Worm (Caenorhabditis elegans) whole organism, late embryonic: ENCODE measurements around the gene sfxn-1.3.

Experiments
- C08G9.2 ChIP-seq: sonication (generic microtip); optimal IDR thresholded peaks from 2 replicates; lab custom pipeline; 2016; ENCODE audit warnings: mild to moderate bottlenecking, missing genetic modification characterization, moderate library complexity, missing compliant biosample characterization
- C38D4.7 ChIP-seq: fragments of 200-800 bp; sonication (Bioruptor generic); optimal IDR thresholded peaks from 2 replicates; lab custom pipeline; 2018; ENCODE audit warnings: mild to moderate bottlenecking, missing genetic modification characterization, moderate library complexity, missing compliant biosample characterization
- F13H6.1 ChIP-seq: sonication (generic microtip); optimal IDR thresholded peaks from 2 replicates; lab custom pipeline; 2016; ENCODE audit warnings: missing genetic modification characterization, missing compliant biosample characterization
- K02D7.2 ChIP-seq: sonication (generic microtip); optimal IDR thresholded peaks from 2 replicates; lab custom pipeline; 2017; ENCODE audit warnings: mild to moderate bottlenecking, missing genetic modification characterization, missing compliant biosample characterization
- ahr-1 ChIP-seq: sonication (generic microtip); optimal IDR thresholded peaks from 2 replicates; lab custom pipeline; 2016; ENCODE audit warnings: missing genetic modification characterization, missing compliant biosample characterization
- ceh-14 ChIP-seq: sonication (generic microtip); optimal IDR thresholded peaks from 2 replicates; lab custom pipeline; 2016; ENCODE audit warnings: missing genotype, missing genetic modification characterization, missing compliant biosample characterization
- ceh-18 ChIP-seq: sonication (generic microtip); optimal IDR thresholded peaks from 2 replicates; lab custom pipeline; 2016; ENCODE audit warnings: missing genetic modification characterization, missing compliant biosample characterization
- ceh-19 ChIP-seq: fragments of 200-800 bp; sonication (Bioruptor generic); optimal IDR thresholded peaks from 2 replicates; lab custom pipeline; 2018; ENCODE audit warnings: mild to moderate bottlenecking, missing genetic modification characterization, missing compliant biosample characterization
- ceh-24 ChIP-seq: sonication (generic microtip); optimal IDR thresholded peaks from 2 replicates; lab custom pipeline; 2016; ENCODE audit warnings: mild to moderate bottlenecking, missing genetic modification characterization, missing compliant biosample characterization
- ceh-31 ChIP-seq: sonication (generic microtip); optimal IDR thresholded peaks from 2 replicates; lab custom pipeline; 2016; ENCODE audit warnings: missing genetic modification characterization, missing compliant biosample characterization
- ceh-34 ChIP-seq: sonication (generic microtip); optimal IDR thresholded peaks from 2 replicates; lab custom pipeline; 2016; ENCODE audit warnings: mild to moderate bottlenecking, missing genetic modification characterization, missing compliant biosample characterization
- ceh-48 ChIP-seq: sonication (generic microtip); optimal IDR thresholded peaks from 2 replicates; lab custom pipeline; 2016; ENCODE audit warnings: missing genetic modification characterization, inconsistent platforms, missing compliant biosample characterization
- ceh-6 ChIP-seq: fragments of 200-800 bp; sonication (Bioruptor generic); optimal IDR thresholded peaks from 2 replicates; lab custom pipeline; 2018; ENCODE audit warnings: mild to moderate bottlenecking, missing genetic modification characterization, missing compliant biosample characterization
- che-1 ChIP-seq: sonication (generic microtip); optimal IDR thresholded peaks from 2 replicates; lab custom pipeline; 2016; ENCODE audit warnings: mild to moderate bottlenecking, missing genetic modification characterization, missing compliant biosample characterization
- dmd-4 ChIP-seq: sonication (generic microtip); optimal IDR thresholded peaks from 2 replicates; lab custom pipeline; 2016; ENCODE audit warnings: borderline replicate concordance, missing genetic modification characterization, missing compliant biosample characterization
- dve-1 ChIP-seq: sonication (generic microtip); optimal IDR thresholded peaks from 2 replicates; lab custom pipeline; 2017; ENCODE audit warnings: antibody characterized with exemption, mild to moderate bottlenecking, missing genetic modification characterization, missing compliant biosample characterization
- elt-2 ChIP-seq: sonication (generic microtip); optimal IDR thresholded peaks from 2 replicates; lab custom pipeline; 2016; ENCODE audit warnings: missing genetic modification reagents, missing genetic modification characterization, missing compliant biosample characterization
- eyg-1 ChIP-seq: sonication (generic microtip); optimal IDR thresholded peaks from 2 replicates; lab custom pipeline; 2016; ENCODE audit warnings: missing genotype, missing genetic modification characterization, missing compliant biosample characterization
- fkh-10 ChIP-seq: fragments of 150-350 bp; optimal IDR thresholded peaks from 2 replicates; lab custom pipeline; 2014; ENCODE audit warnings: missing biosample characterization, missing genetic modification reagents, missing genetic modification characterization
- gmeb-2 ChIP-seq: sonication (generic microtip); optimal IDR thresholded peaks from 2 replicates; lab custom pipeline; 2016; ENCODE audit warnings: missing genetic modification characterization, inconsistent platforms, missing compliant biosample characterization
- hlh-6 ChIP-seq: sonication (generic microtip); optimal IDR thresholded peaks from 2 replicates; lab custom pipeline; 2016; ENCODE audit warnings: missing genotype, missing genetic modification characterization, missing compliant biosample characterization
- hlh-8 ChIP-seq: sonication (generic microtip); optimal IDR thresholded peaks from 2 replicates; lab custom pipeline; 2016; ENCODE audit warnings: missing genotype, missing genetic modification characterization, missing compliant biosample characterization
- lim-6 ChIP-seq: sonication (generic microtip); optimal IDR thresholded peaks from 2 replicates; lab custom pipeline; 2016; ENCODE audit warnings: missing genetic modification characterization, missing compliant biosample characterization
- lin-11 ChIP-seq: fragments of 200-800 bp; sonication (Bioruptor generic); optimal IDR thresholded peaks from 2 replicates; lab custom pipeline; 2018; ENCODE audit warnings: mild to moderate bottlenecking, missing genetic modification characterization, missing compliant biosample characterization
- nfya-1 ChIP-seq: sonication (generic microtip); optimal IDR thresholded peaks from 2 replicates; lab custom pipeline; 2017; ENCODE audit warnings: missing genetic modification characterization, mild to moderate bottlenecking, missing compliant biosample characterization, antibody characterized with exemption, moderate library complexity
- nhr-11 ChIP-seq: fragments of 150-350 bp; optimal IDR thresholded peaks from 2 replicates; lab custom pipeline; 2014; ENCODE audit warnings: missing biosample characterization, missing genetic modification characterization
- nhr-232 ChIP-seq: sonication (generic microtip); optimal IDR thresholded peaks from 2 replicates; lab custom pipeline; 2016; ENCODE audit warnings: missing genetic modification characterization, missing compliant biosample characterization
- odd-2 ChIP-seq: sonication (generic microtip); optimal IDR thresholded peaks from 2 replicates; lab custom pipeline; 2017; ENCODE audit warnings: antibody characterized with exemption, mild to moderate bottlenecking, missing genetic modification characterization, missing compliant biosample characterization
- pat-9 ChIP-seq: fragments of 200-800 bp; sonication (Bioruptor generic); optimal IDR thresholded peaks from 2 replicates; lab custom pipeline; 2018; ENCODE audit warnings: mild to moderate bottlenecking, missing genetic modification characterization, moderate library complexity, missing compliant biosample characterization
- pha-4 ChIP-seq: fragments of 150-350 bp; optimal IDR thresholded peaks from 2 replicates; lab custom pipeline; 2018; ENCODE audit warnings: missing biosample characterization, missing genetic modification reagents, missing genetic modification characterization
- pros-1 ChIP-seq: fragments of 150-350 bp; optimal IDR thresholded peaks from 2 replicates; lab custom pipeline; 2014; ENCODE audit warnings: missing biosample characterization, missing genetic modification reagents, missing genetic modification characterization
- rnt-1 ChIP-seq: sonication (generic microtip); optimal IDR thresholded peaks from 2 replicates; lab custom pipeline; 2016; ENCODE audit warnings: missing genetic modification characterization, missing compliant biosample characterization
- sdc-2 ChIP-seq: sonication (generic microtip); optimal IDR thresholded peaks from 2 replicates; lab custom pipeline; 2016; ENCODE audit warnings: missing genotype, missing genetic modification characterization, missing compliant biosample characterization
- sox-2 ChIP-seq: fragments of 200-800 bp; sonication (Bioruptor generic); IDR thresholded peaks from 2 replicates; pipeline ENCODE4 v1.3.6; 2022; ENCODE audit warnings: missing genetic modification reagents, missing genetic modification characterization, missing compliant biosample characterization
- sox-4 ChIP-seq: sonication (generic microtip); optimal IDR thresholded peaks from 2 replicates; lab custom pipeline; 2017; ENCODE audit warnings: mild to moderate bottlenecking, missing genetic modification characterization, inconsistent platforms, missing compliant biosample characterization
- syd-9 ChIP-seq: sonication (generic microtip); optimal IDR thresholded peaks from 2 replicates; lab custom pipeline; 2016; ENCODE audit warnings: mild to moderate bottlenecking, missing genetic modification characterization, moderate library complexity, missing compliant biosample characterization
- unc-3 ChIP-seq, 2 experiments: fragments of 200-800 bp in 1 of 2; sonication (Bioruptor generic) in 1 of 2; sonication (generic microtip) in 1 of 2; conservative IDR thresholded peaks in 1 of 2; optimal IDR thresholded peaks in 1 of 2; 2 replicates each; pipeline versions ENCODE4 v1.3.6 to Lab custom; 2016 to 2022; ENCODE audit warnings: missing compliant biosample characterization in 2 of 2, missing genetic modification characterization in 2 of 2, missing genetic modification reagents in 1 of 2
- unc-42 ChIP-seq: sonication (generic microtip); optimal IDR thresholded peaks from 2 replicates; lab custom pipeline; 2016; ENCODE audit warnings: missing genotype, missing genetic modification characterization, missing compliant biosample characterization
- zip-5 ChIP-seq: sonication (generic microtip); optimal IDR thresholded peaks from 2 replicates; lab custom pipeline; 2016; ENCODE audit warnings: missing genetic modification characterization, missing compliant biosample characterization
- ztf-16 ChIP-seq: sonication (generic microtip); optimal IDR thresholded peaks from 2 replicates; lab custom pipeline; 2017; ENCODE audit warnings: missing genetic modification characterization, missing compliant biosample characterization

Gene sfxn-1.3

ce11 chrV:15726610-15727009 lies at the start of gene sfxn-1.3, which contains the start of gene irld-57:
Gene sfxn-1.3 (plus strand): TSS chrV:15726841.
Gene irld-57 (minus strand): TSS chrV:15726710.
- no peak for TF ChIP-seq fkh-10 (GFP tag; lab: Kevin White, UChicago)
- TF ChIP-seq elt-2 (tag; lab: Kevin White, UChicago), result no peak
- no peak for TF ChIP-seq rnt-1 (tag; lab: Kevin White, UChicago)
- no peak for TF ChIP-seq nhr-11 (tag; lab: Kevin White, UChicago)
- TF ChIP-seq gmeb-2 (tag; lab: Kevin White, UChicago), result no peak
- TF ChIP-seq ceh-18 (tag; lab: Kevin White, UChicago), result no peak
- TF ChIP-seq pros-1, result no peak
- no peak for TF ChIP-seq sox-4 (tag; lab: Kevin White, UChicago)
- TF ChIP-seq ceh-34 (tag; lab: Kevin White, UChicago), result no peak
- TF ChIP-seq hlh-8 (tag; lab: Kevin White, UChicago), result no peak
- TF ChIP-seq F13H6.1 (tag; lab: Kevin White, UChicago), result no peak
- TF ChIP-seq K02D7.2 (tag; lab: Kevin White, UChicago), result no peak
- no peak for TF ChIP-seq C08G9.2
- TF ChIP-seq lin-11 (tag; lab: Kevin White, UChicago), result no peak
- no peak for TF ChIP-seq ceh-24 (tag; lab: Kevin White, UChicago)
- TF ChIP-seq, all 69 proteins: peak for 0

- TF ChIP-seq ceh-48 (tag; lab: Kevin White, UChicago) (no peak), syd-9 (tag; lab: Kevin White, UChicago) (no peak), ztf-16 (tag; lab: Kevin White, UChicago) (no peak), ceh-31 (tag; lab: Kevin White, UChicago) (no peak), eyg-1 (tag; lab: Kevin White, UChicago) (no peak), nhr-232 (tag; lab: Kevin White, UChicago) (no peak), ceh-19 (GFP tag; lab: Kevin White, UChicago) (no peak), lim-6 (tag; lab: Kevin White, UChicago) (no peak), sox-2 (GFP tag; lab: Robert Waterston, UW) (no peak), odd-2 (tag; lab: Kevin White, UChicago) (no peak), unc-3 (GFP tag; conservative IDR thresholded peaks at IDR 0.05; lab: Robert Waterston, UW) (no peak), unc-3 (tag; optimal IDR thresholded peaks at IDR 0.05; lab: Kevin White, UChicago) (no peak)
These were observed 49.4 kb upstream of the sfxn-1.3 start, which contains the start of gene nhr-52 for ce11 chrV:15677222-15677621. Gene nhr-52 (plus strand): TSS chrV:15677522.

ce11 chrV:15685599-15685998 lies 41.0 kb upstream of the sfxn-1.3 start, which contains the start of gene nhr-196:
Gene nhr-196 (plus strand): TSS chrV:15685716.
- TF ChIP-seq sdc-2 (tag; lab: Kevin White, UChicago) (no peak), ceh-31 (tag; lab: Kevin White, UChicago) (no peak), nhr-232 (tag; lab: Kevin White, UChicago) (no peak), che-1 (no peak), unc-3 (GFP tag; conservative IDR thresholded peaks at IDR 0.05; lab: Robert Waterston, UW) (no peak), unc-3 (tag; optimal IDR thresholded peaks at IDR 0.05; lab: Kevin White, UChicago) (no peak)

ce11 chrV:15687660-15688059 lies 39.0 kb upstream of the sfxn-1.3 start, which contains the start of gene nhr-197:
Gene nhr-197 (plus strand): TSS chrV:15687960.
- TF ChIP-seq ahr-1 (tag; lab: Kevin White, UChicago), result no peak
- TF ChIP-seq ceh-19 (GFP tag; lab: Kevin White, UChicago), result no peak
- TF ChIP-seq C08G9.2, result no peak
- TF ChIP-seq hlh-6 (tag; lab: Kevin White, UChicago), result no peak
- no peak for TF ChIP-seq unc-3 (GFP tag; conservative IDR thresholded peaks at IDR 0.05; lab: Robert Waterston, UW)
- TF ChIP-seq unc-3 (tag; optimal IDR thresholded peaks at IDR 0.05; lab: Kevin White, UChicago), result no peak
- no peak for TF ChIP-seq nfya-1 (tag; lab: Kevin White, UChicago)
- no peak for TF ChIP-seq dmd-4 (tag; lab: Kevin White, UChicago)
- no peak for TF ChIP-seq nhr-232 (tag; lab: Kevin White, UChicago)
- no peak for TF ChIP-seq pros-1
- no peak for TF ChIP-seq C38D4.7 (GFP tag; lab: Kevin White, UChicago)
- no peak for TF ChIP-seq ceh-6 (GFP tag; lab: Kevin White, UChicago)
- TF ChIP-seq pat-9 (tag; lab: Kevin White, UChicago), result no peak
- TF ChIP-seq pha-4, result no peak
- no peak for TF ChIP-seq ceh-18 (tag; lab: Kevin White, UChicago)
- no peak for TF ChIP-seq ceh-14
- TF ChIP-seq unc-42 (tag; lab: Kevin White, UChicago), result no peak
- TF ChIP-seq zip-5 (tag; lab: Kevin White, UChicago), result no peak
- no peak for TF ChIP-seq dve-1 (tag; lab: Kevin White, UChicago)
